Worm (Caenorhabditis elegans) whole organism, L1 larva: ENCODE measurements around the gene T27E4.1.

Experiments used
- C34B4.2 ChIP-seq: sonication (generic microtip); optimal IDR thresholded peaks from 2 replicates; lab custom pipeline; 2017; ENCODE audit warnings: mild to moderate bottlenecking, missing genetic modification characterization, missing compliant biosample characterization
- F16B12.6 ChIP-seq: fragments of 150-350 bp; optimal IDR thresholded peaks from 2 replicates; lab custom pipeline; 2014; ENCODE audit warnings: missing biosample characterization, missing genetic modification characterization
- aha-1 ChIP-seq: fragments of 150-350 bp; optimal IDR thresholded peaks from 2 replicates; lab custom pipeline; 2014; ENCODE audit warnings: missing biosample characterization, missing genetic modification characterization
- alr-1 ChIP-seq: fragments of 200-800 bp; sonication (Bioruptor generic); optimal IDR thresholded peaks from 2 replicates; lab custom pipeline; 2018; ENCODE audit warnings: borderline replicate concordance, mild to moderate bottlenecking, missing genetic modification characterization, missing compliant biosample characterization
- aly-2 ChIP-seq: fragments of 150-350 bp; optimal IDR thresholded peaks from 2 replicates; lab custom pipeline; 2014; ENCODE audit warnings: missing biosample characterization, missing genetic modification characterization
- ama-1 ChIP-seq: fragments of 150-350 bp; optimal IDR thresholded peaks from 2 replicates; lab custom pipeline; 2014
- ceh-8 ChIP-seq: fragments of 200-800 bp; sonication (Bioruptor generic); optimal IDR thresholded peaks from 2 replicates; lab custom pipeline; 2018; ENCODE audit warnings: mild to moderate bottlenecking, missing genetic modification characterization, moderate library complexity, missing compliant biosample characterization
- ceh-82 ChIP-seq, 3 experiments: fragments of 150-350 bp in 1 of 3; sonication (generic microtip) in 2 of 3; optimal IDR thresholded peaks; 2 replicates each; lab custom pipeline; 2014 to 2017; ENCODE audit warnings: missing biosample characterization in 3 of 3, missing genetic modification characterization in 3 of 3
- ceh-88 ChIP-seq: fragments of 200-800 bp; sonication (Bioruptor generic); IDR thresholded peaks from 2 replicates; pipeline ENCODE4 v1.3.6; 2022; ENCODE audit warnings: missing genetic modification characterization, missing compliant biosample characterization
- ceh-90 ChIP-seq: sonication (generic microtip); optimal IDR thresholded peaks from 2 replicates; lab custom pipeline; 2016; ENCODE audit warnings: missing genetic modification characterization, missing compliant biosample characterization
- dsc-1 ChIP-seq: sonication (generic microtip); optimal IDR thresholded peaks from 2 replicates; lab custom pipeline; 2016; ENCODE audit warnings: mild to moderate bottlenecking, missing genetic modification characterization, missing compliant biosample characterization
- egl-13 ChIP-seq: sonication (generic microtip); optimal IDR thresholded peaks from 2 replicates; lab custom pipeline; 2016; ENCODE audit warnings: missing genotype, missing genetic modification reagents, missing genetic modification characterization, missing compliant biosample characterization
- egl-27 ChIP-seq, 2 experiments: fragments of 150-350 bp in 1 of 2; sonication (generic microtip); optimal IDR thresholded peaks; 3 replicates each; lab custom pipeline; 2017 to 2018; ENCODE audit warnings: missing biosample characterization in 2 of 2, missing genetic modification characterization in 2 of 2, missing genetic modification reagents in 2 of 2
- elt-3 ChIP-seq, 6 experiments: fragments of 150-350 bp in 1 of 6; sonication (generic microtip); optimal IDR thresholded peaks; 2 replicates each; lab custom pipeline; 2017 to 2018; ENCODE audit warnings: missing biosample characterization in 6 of 6, missing genetic modification characterization in 6 of 6, inconsistent platforms in 1 of 6
- ets-5 ChIP-seq: fragments of 200-800 bp; sonication (Bioruptor generic); IDR thresholded peaks from 2 replicates; pipeline ENCODE4 v1.3.6; 2022; ENCODE audit warnings: missing genetic modification characterization, missing compliant biosample characterization
- fkh-8 ChIP-seq: sonication (generic microtip); optimal IDR thresholded peaks from 2 replicates; lab custom pipeline; 2016; ENCODE audit warnings: mild to moderate bottlenecking, missing genetic modification characterization, missing compliant biosample characterization
- fos-1 ChIP-seq: fragments of 150-350 bp; optimal IDR thresholded peaks from 2 replicates; lab custom pipeline; 2014; ENCODE audit warnings: missing biosample characterization, missing genetic modification characterization
- hlh-17 ChIP-seq: fragments of 200-800 bp; sonication (Bioruptor generic); optimal IDR thresholded peaks from 2 replicates; lab custom pipeline; 2018; ENCODE audit warnings: missing genetic modification characterization, mild to moderate bottlenecking, missing compliant biosample characterization, moderate library complexity, borderline replicate concordance
- hpl-2 ChIP-seq: fragments of 150-350 bp; optimal IDR thresholded peaks from 2 replicates; lab custom pipeline; 2014; ENCODE audit warnings: missing biosample characterization, missing genetic modification reagents, missing genetic modification characterization
- irx-1 ChIP-seq: sonication (generic microtip); optimal IDR thresholded peaks from 2 replicates; lab custom pipeline; 2016; ENCODE audit warnings: missing genetic modification characterization, missing compliant biosample characterization
- jun-1 ChIP-seq: fragments of 150-350 bp; optimal IDR thresholded peaks from 2 replicates; lab custom pipeline; 2014; ENCODE audit warnings: missing biosample characterization, missing genetic modification reagents, missing genetic modification characterization
- lin-14 ChIP-seq: fragments of 200-800 bp; sonication (Bioruptor generic); optimal IDR thresholded peaks from 2 replicates; lab custom pipeline; 2018; ENCODE audit warnings: mild to moderate bottlenecking, missing genetic modification characterization, moderate library complexity, missing compliant biosample characterization
- lin-15B ChIP-seq: fragments of 150-350 bp; sonication (generic microtip); optimal IDR thresholded peaks from 3 replicates; lab custom pipeline; 2014; ENCODE audit warnings: missing biosample characterization, missing genetic modification characterization
- lin-35 ChIP-seq, 2 experiments: fragments of 150-350 bp; optimal IDR thresholded peaks; 2 replicates each; lab custom pipeline; 2014; ENCODE audit warnings: missing biosample characterization in 2 of 2, missing genetic modification characterization in 2 of 2, missing genetic modification reagents in 2 of 2
- lin-39 ChIP-seq: fragments of 150-350 bp; optimal IDR thresholded peaks from 2 replicates; lab custom pipeline; 2014; ENCODE audit warnings: missing biosample characterization, missing genetic modification reagents, missing genetic modification characterization
- lsy-2 ChIP-seq, 2 experiments: fragments of 150-350 bp; optimal IDR thresholded peaks; 2 replicates each; lab custom pipeline; 2014; ENCODE audit warnings: missing biosample characterization in 2 of 2, missing genetic modification characterization in 2 of 2
- mdl-1 ChIP-seq, 2 experiments: fragments of 150-350 bp; optimal IDR thresholded peaks; 2 replicates each; lab custom pipeline; 2014 to 2017; ENCODE audit warnings: missing biosample characterization in 2 of 2, missing genetic modification characterization in 2 of 2, inconsistent platforms in 1 of 2
- mef-2 ChIP-seq: fragments of 150-350 bp; optimal IDR thresholded peaks from 2 replicates; lab custom pipeline; 2014; ENCODE audit warnings: missing biosample characterization, missing genetic modification characterization
- mep-1 ChIP-seq: fragments of 150-350 bp; optimal IDR thresholded peaks from 2 replicates; lab custom pipeline; 2014; ENCODE audit warnings: missing biosample characterization, missing genetic modification characterization
- nhr-19 ChIP-seq: fragments of 200-800 bp; sonication (Bioruptor generic); conservative IDR thresholded peaks from 2 replicates; pipeline ENCODE4 v1.3.6; 2022; ENCODE audit warnings: missing genetic modification characterization, missing compliant biosample characterization
- nhr-237 ChIP-seq: fragments of 150-350 bp; optimal IDR thresholded peaks from 2 replicates; lab custom pipeline; 2014; ENCODE audit warnings: missing biosample characterization, missing genetic modification characterization
- nhr-28 ChIP-seq: fragments of 150-350 bp; optimal IDR thresholded peaks from 2 replicates; lab custom pipeline; 2014; ENCODE audit warnings: missing biosample characterization, missing genetic modification characterization
- nhr-47 ChIP-seq: sonication (generic microtip); optimal IDR thresholded peaks from 2 replicates; lab custom pipeline; 2016; ENCODE audit warnings: mild to moderate bottlenecking, missing genetic modification characterization, moderate library complexity, missing compliant biosample characterization
- nhr-71 ChIP-seq: sonication (generic microtip); optimal IDR thresholded peaks from 2 replicates; lab custom pipeline; 2016; ENCODE audit warnings: mild to moderate bottlenecking, missing genetic modification characterization, moderate library complexity, missing compliant biosample characterization
- nhr-77 ChIP-seq: fragments of 150-350 bp; optimal IDR thresholded peaks from 2 replicates; lab custom pipeline; 2014; ENCODE audit warnings: missing biosample characterization, missing genetic modification characterization
- nhr-84 ChIP-seq: sonication (generic microtip); optimal IDR thresholded peaks from 2 replicates; lab custom pipeline; 2017; ENCODE audit warnings: missing biosample characterization, missing genetic modification characterization
- nhr-85 ChIP-seq: sonication (generic microtip); peaks from one replicate; lab custom pipeline; 2016; ENCODE audit warnings: missing genetic modification characterization, inconsistent platforms, missing compliant biosample characterization
- nhr-90 ChIP-seq: sonication (generic microtip); optimal IDR thresholded peaks from 2 replicates; lab custom pipeline; 2016; ENCODE audit warnings: mild to moderate bottlenecking, missing genetic modification characterization, missing compliant biosample characterization; ENCODE audit not compliant: poor library complexity
- pag-3 ChIP-seq: sonication (generic microtip); optimal IDR thresholded peaks from 2 replicates; lab custom pipeline; 2017; ENCODE audit warnings: missing genetic modification characterization, mild to moderate bottlenecking, missing compliant biosample characterization, antibody characterized with exemption, borderline replicate concordance; ENCODE audit not compliant: insufficient read depth
- pqm-1 ChIP-seq: sonication (generic microtip); optimal IDR thresholded peaks from 3 replicates; lab custom pipeline; 2017; ENCODE audit warnings: missing biosample characterization, missing genetic modification characterization
- rnt-1 ChIP-seq: sonication (generic microtip); optimal IDR thresholded peaks from 2 replicates; lab custom pipeline; 2016; ENCODE audit warnings: mild to moderate bottlenecking, missing genetic modification characterization, moderate library complexity, missing compliant biosample characterization
- skn-1 ChIP-seq: fragments of 150-350 bp; optimal IDR thresholded peaks from 2 replicates; lab custom pipeline; 2014; ENCODE audit warnings: missing biosample characterization, missing genetic modification characterization
- snpc-4 ChIP-seq: fragments of 150-350 bp; optimal IDR thresholded peaks from 2 replicates; lab custom pipeline; 2014; ENCODE audit warnings: missing biosample characterization, missing genetic modification characterization
- snu-23 ChIP-seq: sonication (generic microtip); optimal IDR thresholded peaks from 2 replicates; lab custom pipeline; 2016; ENCODE audit warnings: missing genetic modification characterization, missing compliant biosample characterization
- sup-37 ChIP-seq: fragments of 200-800 bp; sonication (Bioruptor generic); optimal IDR thresholded peaks from 2 replicates; lab custom pipeline; 2018; ENCODE audit warnings: mild to moderate bottlenecking, missing genetic modification characterization, missing compliant biosample characterization
- tlp-1 ChIP-seq: fragments of 150-350 bp; optimal IDR thresholded peaks from 2 replicates; lab custom pipeline; 2014; ENCODE audit warnings: missing biosample characterization, missing genetic modification characterization
- unc-30 ChIP-seq: sonication (generic microtip); optimal IDR thresholded peaks from 2 replicates; lab custom pipeline; 2017; ENCODE audit warnings: missing biosample characterization, missing genetic modification characterization
- unc-98 ChIP-seq: fragments of 200-800 bp; sonication (Bioruptor generic); IDR thresholded peaks from 2 replicates; pipeline ENCODE4 v1.3.6; 2022; ENCODE audit warnings: missing genetic modification characterization, missing compliant biosample characterization
- xbp-1 ChIP-seq: sonication (generic microtip); optimal IDR thresholded peaks from 2 replicates; lab custom pipeline; 2016; ENCODE audit warnings: missing genetic modification characterization, missing compliant biosample characterization
- zag-1 ChIP-seq: fragments of 150-350 bp; optimal IDR thresholded peaks from 2 replicates; lab custom pipeline; 2014; ENCODE audit warnings: missing biosample characterization, missing genetic modification characterization
- zip-4 ChIP-seq: fragments of 200-800 bp; sonication (Bioruptor generic); optimal IDR thresholded peaks from 2 replicates; lab custom pipeline; 2018; ENCODE audit warnings: mild to moderate bottlenecking, missing genetic modification characterization, moderate library complexity, missing compliant biosample characterization
- ztf-4 ChIP-seq: fragments of 150-350 bp; optimal IDR thresholded peaks from 2 replicates; lab custom pipeline; 2014; ENCODE audit warnings: missing biosample characterization, missing genetic modification characterization

The T27E4.1 gene

ce11 chrV:9095613-9096317, 3.6 kb downstream of the T27E4.1 start, which contains the start of gene F21C10.10 (continued):
- TF ChIP-seq lin-15B (tag; lab: Kevin White, UChicago) (no peak), ceh-8 (GFP tag; lab: Kevin White, UChicago) (no peak), jun-1 (tag; lab: Kevin White, UChicago) (peak; percentile 41), unc-98 (no peak), snpc-4 (tag; lab: Kevin White, UChicago) (peak; percentile 67), aha-1 (tag; lab: Kevin White, UChicago) (no peak), hpl-2 (GFP tag; lab: Kevin White, UChicago) (no peak), irx-1 (tag; lab: Kevin White, UChicago) (peak; percentile 69), nhr-47 (tag; lab: Kevin White, UChicago) (peak; percentile 70), snu-23 (peak; percentile 90), nhr-77 (peak; percentile 36), zip-4 (GFP tag; lab: Kevin White, UChicago) (no peak), mep-1 (tag; lab: Kevin White, UChicago) (peak; percentile 87), nhr-90 (tag; lab: Kevin White, UChicago) (peak; percentile 84), nhr-28 (tag; lab: Kevin White, UChicago) (no peak), egl-13 (tag; lab: Kevin White, UChicago) (no peak), skn-1 (tag; lab: Kevin White, UChicago) (peak; percentile 77), pqm-1 (no peak), zag-1 (tag; lab: Kevin White, UChicago) (no peak), ztf-4 (tag; lab: Kevin White, UChicago) (peak; percentile 65), ceh-82 (tag; optimal IDR thresholded peaks at IDR 0.05; lab: Kevin White, UChicago) (peak in 2 of 3 experiments; percentile 9 to 31), hlh-17 (GFP tag; lab: Kevin White, UChicago) (no peak), egl-27 (tag; optimal IDR thresholded peaks at IDR 0.05; lab: Kevin White, UChicago) (peak; percentile 33 to 39), C34B4.2 (no peak), mdl-1 (tag; optimal IDR thresholded peaks at IDR 0.05; lab: Kevin White, UChicago) (peak in 1 of 2 experiments; percentile 98), xbp-1 (tag; lab: Kevin White, UChicago) (peak; percentile 53), fos-1 (tag; lab: Kevin White, UChicago) (no peak), lsy-2 (tag; optimal IDR thresholded peaks at IDR 0.05; lab: Kevin White, UChicago) (peak; percentile 70 to 74), F16B12.6 (tag; lab: Kevin White, UChicago) (no peak), lin-39 (tag; lab: Kevin White, UChicago) (no peak), fkh-8 (tag; lab: Kevin White, UChicago) (no peak), ets-5 (GFP tag; lab: Robert Waterston, UW) (no peak), sup-37 (GFP tag; lab: Kevin White, UChicago) (peak; percentile 8)
- TF ChIP-seq, all 84 proteins: peak for 39

DNA sequence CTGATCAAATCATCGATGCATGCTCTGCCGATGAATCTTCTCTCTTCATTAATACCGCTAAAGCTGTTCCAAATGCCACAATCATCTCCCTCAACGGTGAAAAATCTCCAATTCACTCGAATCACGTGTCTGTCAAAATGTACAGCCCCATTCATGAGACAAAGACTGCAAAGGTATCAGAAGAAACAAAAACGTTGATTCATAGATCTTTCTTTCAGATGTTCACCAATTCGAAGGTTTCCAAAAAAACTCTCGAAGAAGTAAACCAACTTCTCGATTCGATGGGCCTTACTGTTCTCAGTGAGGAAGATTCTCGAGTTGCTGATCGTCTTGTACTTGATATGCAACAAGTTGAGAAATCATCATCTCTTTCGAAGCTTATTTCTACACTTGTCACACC, 4.5 kb downstream of the T27E4.1 start:
- no peak for TF ChIP-seq snu-23
- no peak for TF ChIP-seq pag-3 (tag; lab: Kevin White, UChicago)
- TF ChIP-seq lin-14, result peak; percentile 14
- no peak for TF ChIP-seq mef-2
- no peak for TF ChIP-seq jun-1 (tag; lab: Kevin White, UChicago)
- no peak for TF ChIP-seq nhr-84
- no peak for TF ChIP-seq nhr-19 (GFP tag; lab: Robert Waterston, UW)
- no peak for TF ChIP-seq dsc-1 (tag; lab: Kevin White, UChicago)
- no peak for TF ChIP-seq ceh-90 (tag; lab: Kevin White, UChicago)
- TF ChIP-seq rnt-1 (tag; lab: Kevin White, UChicago), result no peak
- no peak for TF ChIP-seq alr-1 (tag; lab: Kevin White, UChicago)
- TF ChIP-seq ama-1, result peak; percentile 18
- TF ChIP-seq aly-2 (tag; lab: Kevin White, UChicago), result no peak
- no peak for TF ChIP-seq ceh-88 (GFP tag; lab: Robert Waterston, UW)
- no peak for TF ChIP-seq elt-3 (tag; optimal IDR thresholded peaks at IDR 0.05; lab: Kevin White, UChicago)
- peak in 1 of 2 experiments; percentile 2 for TF ChIP-seq lin-35 (GFP tag; optimal IDR thresholded peaks at IDR 0.05; lab: Kevin White, UChicago)
- TF ChIP-seq unc-30 (tag; lab: Kevin White, UChicago), result no peak
- no peak for TF ChIP-seq zag-1 (tag; lab: Kevin White, UChicago)
- TF ChIP-seq tlp-1, result no peak
- no peak for TF ChIP-seq nhr-237 (tag; lab: Kevin White, UChicago)
- peak; percentile 59 for TF ChIP-seq nhr-85 (tag; lab: Kevin White, UChicago)
- TF ChIP-seq nhr-71 (tag; lab: Kevin White, UChicago), result no peak
